Worm (Caenorhabditis elegans) whole organism, late embryonic: ENCODE data around the gene snx-17.

Source experiments
- ceh-18 ChIP-seq: sonication (generic microtip); optimal IDR thresholded peaks from 2 replicates; lab custom pipeline; 2016; ENCODE audit warnings: missing genetic modification characterization, missing compliant biosample characterization
- che-1 ChIP-seq: sonication (generic microtip); optimal IDR thresholded peaks from 2 replicates; lab custom pipeline; 2016; ENCODE audit warnings: mild to moderate bottlenecking, missing genetic modification characterization, missing compliant biosample characterization
- npax-4 ChIP-seq: sonication (generic microtip); optimal IDR thresholded peaks from 2 replicates; lab custom pipeline; 2016; ENCODE audit warnings: missing genetic modification characterization, missing compliant biosample characterization
- pqm-1 ChIP-seq: sonication (generic microtip); optimal IDR thresholded peaks from 2 replicates; lab custom pipeline; 2016; ENCODE audit warnings: missing genetic modification characterization, missing compliant biosample characterization

- TF ChIP-seq pqm-1 (tag; lab: Kevin White, UChicago) (no peak), che-1 (no peak), npax-4 (tag; lab: Kevin White, UChicago) (no peak), ceh-18 (no peak)
These were observed 39.7 kb upstream of the snx-17 start for ce11 chrX:13161778-13162177.
